Worm (Caenorhabditis elegans) whole organism, L4 larva: ENCODE results near the gene tir-1.

ENCODE experiments used
- F49E8.2 ChIP-seq: sonication (generic microtip); optimal IDR thresholded peaks from 2 replicates; lab custom pipeline; 2016; ENCODE audit warnings: missing compliant biosample characterization, mild to moderate bottlenecking, missing genetic modification characterization, borderline replicate concordance
- T20F7.1 ChIP-seq: fragments of 200-800 bp; sonication (Bioruptor generic); optimal IDR thresholded peaks from 2 replicates; lab custom pipeline; 2018; ENCODE audit warnings: mild to moderate bottlenecking, missing genetic modification characterization, missing compliant biosample characterization
- Y48G9A.11 ChIP-seq: fragments of 200-800 bp; sonication (Bioruptor generic); IDR thresholded peaks from 2 replicates; pipeline ENCODE4 v1.3.6; 2022; ENCODE audit warnings: missing genetic modification reagents, missing genetic modification characterization, missing compliant biosample characterization
- Y5F2A.4 ChIP-seq: fragments of 200-800 bp; sonication (Bioruptor generic); optimal IDR thresholded peaks from 2 replicates; lab custom pipeline; 2018; ENCODE audit warnings: mild to moderate bottlenecking, missing genetic modification characterization, missing compliant biosample characterization
- Y75B8A.6 ChIP-seq: fragments of 200-800 bp; sonication (Bioruptor generic); IDR thresholded peaks from 2 replicates; pipeline ENCODE4 v1.3.6; 2022; ENCODE audit warnings: missing genetic modification reagents, missing genetic modification characterization, missing compliant biosample characterization
- ZK337.2 ChIP-seq: fragments of 200-800 bp; sonication (Bioruptor generic); IDR thresholded peaks from 2 replicates; pipeline ENCODE4 v1.3.6; 2022; ENCODE audit warnings: missing genetic modification reagents, missing genetic modification characterization, missing compliant biosample characterization
- ZK546.5 ChIP-seq, 2 experiments: sonication (generic microtip); optimal IDR thresholded peaks; 2 replicates each; lab custom pipeline; 2017; ENCODE audit warnings: missing biosample characterization in 2 of 2, missing genetic modification characterization in 2 of 2
- aha-1 ChIP-seq: fragments of 150-350 bp; peaks from one replicate; lab custom pipeline; 2014; ENCODE audit warnings: missing biosample characterization, missing genetic modification characterization
- ama-1 ChIP-seq: fragments of 150-350 bp; optimal IDR thresholded peaks from 2 replicates; lab custom pipeline; 2014; ENCODE audit warnings: inconsistent platforms, mixed read lengths
- ceh-20 ChIP-seq: fragments of 200-800 bp; sonication (Bioruptor generic); IDR thresholded peaks from 2 replicates; pipeline ENCODE4 v1.3.6; 2022; ENCODE audit warnings: missing genetic modification reagents, missing genetic modification characterization, missing compliant biosample characterization
- ceh-28 ChIP-seq: fragments of 150-350 bp; optimal IDR thresholded peaks from 2 replicates; lab custom pipeline; 2014; ENCODE audit warnings: missing biosample characterization, missing genetic modification reagents, missing genetic modification characterization
- ceh-44 ChIP-seq: fragments of 200-800 bp; sonication (Bioruptor generic); IDR thresholded peaks from 2 replicates; pipeline ENCODE4 v1.3.6; 2022; ENCODE audit warnings: missing genetic modification reagents, missing genetic modification characterization, missing compliant biosample characterization
- ceh-82 ChIP-seq: sonication (generic microtip); optimal IDR thresholded peaks from 2 replicates; lab custom pipeline; 2017; ENCODE audit warnings: missing biosample characterization, missing genetic modification characterization
- ces-1 ChIP-seq: fragments of 150-350 bp; sonication (generic microtip); optimal IDR thresholded peaks from 4 replicates; lab custom pipeline; 2014; ENCODE audit warnings: missing biosample characterization, missing genetic modification reagents, missing genetic modification characterization
- daf-8 ChIP-seq: fragments of 200-800 bp; sonication (Bioruptor generic); IDR thresholded peaks from 2 replicates; pipeline ENCODE4 v1.3.6; 2022; ENCODE audit warnings: missing genetic modification characterization, missing compliant biosample characterization
- dmd-6 ChIP-seq: fragments of 200-800 bp; sonication (Bioruptor generic); IDR thresholded peaks from 2 replicates; pipeline ENCODE4 v1.3.6; 2022; ENCODE audit warnings: missing genetic modification reagents, missing genetic modification characterization, missing compliant biosample characterization
- dmd-9 ChIP-seq: fragments of 200-800 bp; sonication (Bioruptor generic); IDR thresholded peaks from 2 replicates; pipeline ENCODE4 v1.3.6; 2022; ENCODE audit warnings: missing genetic modification reagents, missing genetic modification characterization, missing compliant biosample characterization
- dve-1 ChIP-seq: sonication (generic microtip); optimal IDR thresholded peaks from 2 replicates; lab custom pipeline; 2017; ENCODE audit warnings: antibody characterized with exemption, mild to moderate bottlenecking, missing genetic modification characterization, missing compliant biosample characterization; ENCODE audit not compliant: insufficient read depth
- egl-43 ChIP-seq: fragments of 200-800 bp; sonication (Bioruptor generic); IDR thresholded peaks from 2 replicates; pipeline ENCODE4 v1.3.6; 2022; ENCODE audit warnings: missing genetic modification reagents, missing genetic modification characterization, missing compliant biosample characterization
- fkh-10 ChIP-seq: fragments of 150-350 bp; optimal IDR thresholded peaks from 2 replicates; lab custom pipeline; 2014; ENCODE audit warnings: missing biosample characterization, missing genetic modification reagents, missing genetic modification characterization
- gei-8 ChIP-seq: fragments of 200-800 bp; sonication (Bioruptor generic); optimal IDR thresholded peaks from 2 replicates; lab custom pipeline; 2018; ENCODE audit warnings: mild to moderate bottlenecking, missing genetic modification characterization, missing compliant biosample characterization
- hif-1 ChIP-seq, 2 experiments: sonication (generic microtip); optimal IDR thresholded peaks; 2 replicates each; lab custom pipeline; 2016 to 2017; ENCODE audit warnings: missing compliant biosample characterization in 2 of 2, missing genetic modification characterization in 2 of 2, missing genetic modification reagents in 2 of 2, missing genotype in 2 of 2, mild to moderate bottlenecking in 1 of 2
- hlh-11 ChIP-seq: fragments of 200-800 bp; sonication (Bioruptor generic); optimal IDR thresholded peaks from 2 replicates; lab custom pipeline; 2018; ENCODE audit warnings: mild to moderate bottlenecking, missing genetic modification characterization, missing compliant biosample characterization
- hlh-30 ChIP-seq: sonication (generic microtip); optimal IDR thresholded peaks from 2 replicates; lab custom pipeline; 2017; ENCODE audit warnings: antibody characterized with exemption, mild to moderate bottlenecking, missing genetic modification characterization, missing compliant biosample characterization; ENCODE audit not compliant: insufficient read depth
- hmg-1.1 ChIP-seq: fragments of 200-800 bp; sonication (Bioruptor generic); IDR thresholded peaks from 2 replicates; pipeline ENCODE4 v1.3.6; 2022; ENCODE audit warnings: missing genetic modification reagents, missing genetic modification characterization, missing compliant biosample characterization
- lsy-2 ChIP-seq, 2 experiments: fragments of 150-350 bp in 1 of 2; sonication (generic microtip) in 1 of 2; optimal IDR thresholded peaks; 2 replicates each; lab custom pipeline; 2014 to 2017; ENCODE audit warnings: missing biosample characterization in 2 of 2, missing genetic modification characterization in 2 of 2
- madf-5 ChIP-seq, 2 experiments: fragments of 200-800 bp; sonication (Bioruptor generic); IDR thresholded peaks; 2 replicates each; pipeline ENCODE4 v1.3.6; 2022; ENCODE audit warnings: missing compliant biosample characterization in 2 of 2, missing genetic modification characterization in 2 of 2
- mdl-1 ChIP-seq, 2 experiments: fragments of 150-350 bp in 1 of 2; sonication (generic microtip) in 1 of 2; optimal IDR thresholded peaks; 2 replicates each; lab custom pipeline; 2014 to 2017; ENCODE audit warnings: missing biosample characterization in 2 of 2, missing genetic modification characterization in 2 of 2
- mep-1 ChIP-seq: fragments of 150-350 bp; sonication (generic microtip); optimal IDR thresholded peaks from 3 replicates; lab custom pipeline; 2014; ENCODE audit warnings: missing biosample characterization, missing genetic modification characterization
- mxl-3 ChIP-seq: fragments of 200-800 bp; sonication (Bioruptor generic); optimal IDR thresholded peaks from 2 replicates; lab custom pipeline; 2018; ENCODE audit warnings: mild to moderate bottlenecking, missing genetic modification characterization, missing compliant biosample characterization
- nhr-10 ChIP-seq: fragments of 150-350 bp; optimal IDR thresholded peaks from 2 replicates; lab custom pipeline; 2014; ENCODE audit warnings: missing biosample characterization, missing genetic modification characterization
- nhr-111 ChIP-seq: fragments of 200-800 bp; sonication (Bioruptor generic); optimal IDR thresholded peaks from 2 replicates; lab custom pipeline; 2018; ENCODE audit warnings: mild to moderate bottlenecking, missing genetic modification characterization, missing compliant biosample characterization
- nhr-237 ChIP-seq: sonication (generic microtip); optimal IDR thresholded peaks from 2 replicates; lab custom pipeline; 2017; ENCODE audit warnings: missing biosample characterization, missing genetic modification characterization
- nhr-48 ChIP-seq: sonication (generic microtip); optimal IDR thresholded peaks from 2 replicates; lab custom pipeline; 2016; ENCODE audit warnings: mild to moderate bottlenecking, missing genetic modification characterization, missing compliant biosample characterization
- nhr-6 ChIP-seq: fragments of 150-350 bp; optimal IDR thresholded peaks from 2 replicates; lab custom pipeline; 2014; ENCODE audit warnings: missing biosample characterization, missing genetic modification characterization
- nhr-77 ChIP-seq: fragments of 150-350 bp; optimal IDR thresholded peaks from 2 replicates; lab custom pipeline; 2014; ENCODE audit warnings: missing biosample characterization, missing genetic modification characterization
- pqm-1 ChIP-seq: sonication (generic microtip); optimal IDR thresholded peaks from 2 replicates; lab custom pipeline; 2017; ENCODE audit warnings: missing biosample characterization, missing genetic modification characterization
- saeg-2 ChIP-seq: fragments of 200-800 bp; sonication (Bioruptor generic); IDR thresholded peaks from 2 replicates; pipeline ENCODE4 v1.3.6; 2022; ENCODE audit warnings: missing genetic modification reagents, missing genetic modification characterization, missing compliant biosample characterization
- sdz-12 ChIP-seq: fragments of 200-800 bp; sonication (Bioruptor generic); optimal IDR thresholded peaks from 2 replicates; lab custom pipeline; 2018; ENCODE audit warnings: mild to moderate bottlenecking, missing genetic modification characterization, missing compliant biosample characterization
- set-16 ChIP-seq: fragments of 200-800 bp; sonication (Bioruptor generic); IDR thresholded peaks from 2 replicates; pipeline ENCODE4 v1.3.6; 2022; ENCODE audit warnings: missing genetic modification reagents, missing genetic modification characterization, missing compliant biosample characterization
- snpc-4 ChIP-seq: fragments of 150-350 bp; optimal IDR thresholded peaks from 2 replicates; lab custom pipeline; 2014; ENCODE audit warnings: missing biosample characterization, missing genetic modification characterization
- spr-1 ChIP-seq: sonication (generic microtip); optimal IDR thresholded peaks from 2 replicates; lab custom pipeline; 2016; ENCODE audit warnings: mild to moderate bottlenecking, missing genetic modification characterization, missing compliant biosample characterization
- spr-3 ChIP-seq: fragments of 200-800 bp; sonication (Bioruptor generic); optimal IDR thresholded peaks from 2 replicates; lab custom pipeline; 2018; ENCODE audit warnings: mild to moderate bottlenecking, missing genetic modification characterization, missing compliant biosample characterization
- unc-130 ChIP-seq: sonication (generic microtip); optimal IDR thresholded peaks from 2 replicates; lab custom pipeline; 2016; ENCODE audit warnings: missing genetic modification reagents, missing genetic modification characterization, missing compliant biosample characterization
- unc-62 ChIP-seq, 3 experiments: fragments of 150-350 bp in 1 of 3; sonication (generic microtip); optimal IDR thresholded peaks in 2 of 3; peaks in 1 of 3; 1 replicate in 1 of 3; 2 replicates in 2 of 3; lab custom pipeline; 2014 to 2017; ENCODE audit warnings: missing biosample characterization in 3 of 3, missing genetic modification characterization in 3 of 3, missing genetic modification reagents in 3 of 3, missing genotype in 1 of 3
- vab-7 ChIP-seq: fragments of 200-800 bp; sonication (Bioruptor generic); IDR thresholded peaks from 2 replicates; pipeline ENCODE4 v1.3.6; 2022; ENCODE audit warnings: missing genetic modification reagents, missing genetic modification characterization, missing compliant biosample characterization
- zag-1 ChIP-seq: fragments of 150-350 bp; optimal IDR thresholded peaks from 2 replicates; lab custom pipeline; 2014; ENCODE audit warnings: missing biosample characterization, missing genetic modification characterization
- zfp-2 ChIP-seq: sonication (generic microtip); optimal IDR thresholded peaks from 2 replicates; lab custom pipeline; 2016; ENCODE audit warnings: mild to moderate bottlenecking, missing genetic modification characterization, missing compliant biosample characterization
- zfp-3 ChIP-seq: fragments of 200-800 bp; sonication (Bioruptor generic); conservative IDR thresholded peaks from 2 replicates; pipeline ENCODE4 v1.3.6; 2022; ENCODE audit warnings: missing genetic modification reagents, missing genetic modification characterization, missing compliant biosample characterization
- ztf-7 ChIP-seq: fragments of 150-350 bp; optimal IDR thresholded peaks from 2 replicates; lab custom pipeline; 2014; ENCODE audit warnings: missing biosample characterization, missing genetic modification characterization

tir-1 gene

DNA sequence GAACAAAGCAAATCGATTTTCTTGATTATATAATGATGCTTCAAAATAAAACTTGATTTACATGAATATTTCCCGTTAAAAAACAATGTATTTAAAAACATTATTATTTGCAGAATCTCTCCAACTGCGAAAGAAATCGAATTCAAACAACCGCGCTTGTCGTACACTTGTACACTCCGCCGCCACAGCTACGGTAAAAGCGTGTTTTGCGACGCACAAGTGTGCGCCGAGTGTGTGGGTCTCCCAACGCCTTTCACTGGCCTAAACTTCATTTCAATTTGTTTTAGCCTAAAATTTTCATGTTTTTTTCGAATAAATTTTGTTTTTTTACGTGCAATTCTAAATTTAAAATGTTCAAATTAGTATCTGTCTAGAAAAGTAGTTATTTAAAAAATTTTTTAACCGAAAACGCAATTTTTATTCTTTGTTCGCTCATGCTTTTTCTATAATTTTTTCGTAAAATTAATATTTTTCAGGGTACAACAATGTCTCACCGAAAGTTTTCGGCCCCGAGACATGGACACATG, 34.0 kb downstream of the tir-1 start, which contains the start of gene rpl-3 (continued):
- peak; percentile 100 for TF ChIP-seq dve-1 (tag; lab: Kevin White, UChicago)
- peak; percentile 99 for TF ChIP-seq ceh-44 (GFP tag; lab: Robert Waterston, UW)
- TF ChIP-seq ceh-28 (tag; lab: Kevin White, UChicago) = peak; percentile 92
- TF ChIP-seq gei-8 = peak; percentile 100
- peak; percentile 100 for TF ChIP-seq saeg-2 (GFP tag; lab: Robert Waterston, UW)
- peak; percentile 100 for TF ChIP-seq lsy-2 (tag; optimal IDR thresholded peaks at IDR 0.05; lab: Kevin White, UChicago)
- TF ChIP-seq nhr-6 = peak; percentile 100
- TF ChIP-seq spr-1 (tag; lab: Kevin White, UChicago) = peak; percentile 99
- peak; percentile 100 for TF ChIP-seq nhr-77 (tag; lab: Kevin White, UChicago)
- peak; percentile 71 to 100 for TF ChIP-seq unc-62 (GFP tag; optimal IDR thresholded peaks at IDR 0.05 in 1 of 2; lab: Kevin White, UChicago)
- peak; percentile 98 for TF ChIP-seq unc-62 (tag; optimal IDR thresholded peaks at IDR 0.05; lab: Kevin White, UChicago)
- TF ChIP-seq sdz-12 = peak; percentile 100
- peak; percentile 100 for TF ChIP-seq mep-1 (tag; lab: Kevin White, UChicago)
- peak; percentile 82 to 98 for TF ChIP-seq mdl-1 (tag; optimal IDR thresholded peaks at IDR 0.05; lab: Kevin White, UChicago)
- TF ChIP-seq nhr-237 (tag; lab: Kevin White, UChicago) = peak; percentile 96
- peak; percentile 98 for TF ChIP-seq Y5F2A.4 (GFP tag; lab: Kevin White, UChicago)
- TF ChIP-seq ztf-7 (tag; lab: Kevin White, UChicago) = peak; percentile 97
- TF ChIP-seq zag-1 = peak; percentile 96
- TF ChIP-seq aha-1 (tag; lab: Kevin White, UChicago) = peak; percentile 100
- TF ChIP-seq daf-8 (GFP tag; lab: Robert Waterston, UW) = peak; percentile 94
- peak; percentile 98 for TF ChIP-seq Y48G9A.11
- peak; percentile 100 for TF ChIP-seq fkh-10 (GFP tag; lab: Kevin White, UChicago)
- peak; percentile 98 for TF ChIP-seq ces-1 (GFP tag; lab: Kevin White, UChicago)
- TF ChIP-seq zfp-3 = peak; percentile 100
- peak; percentile 100 for TF ChIP-seq hlh-11 (tag; lab: Kevin White, UChicago)
- peak; percentile 95 for TF ChIP-seq zfp-2 (tag; lab: Kevin White, UChicago)
- TF ChIP-seq nhr-48 = peak; percentile 99
- peak; percentile 100 for TF ChIP-seq pqm-1
- peak; percentile 70 for TF ChIP-seq snpc-4 (tag; lab: Kevin White, UChicago)
- peak; percentile 99 for TF ChIP-seq unc-130 (GFP tag; lab: Kevin White, UChicago)
- TF ChIP-seq T20F7.1 (GFP tag; lab: Kevin White, UChicago) = peak; percentile 99
- TF ChIP-seq nhr-111 = peak; percentile 100
- peak; percentile 96 for TF ChIP-seq ZK337.2
- peak; percentile 88 for TF ChIP-seq set-16 (GFP tag; lab: Robert Waterston, UW)
- TF ChIP-seq ama-1 (lab: Kevin White, UChicago) = peak; percentile 88
- peak; percentile 100 for TF ChIP-seq dmd-6 (GFP tag; lab: Robert Waterston, UW)
- peak; percentile 100 for TF ChIP-seq egl-43 (GFP tag; lab: Robert Waterston, UW)
- peak; percentile 100 for TF ChIP-seq hmg-1.1
- TF ChIP-seq madf-5 (GFP tag; IDR thresholded peaks at IDR 0.05; lab: Robert Waterston, UW) = peak; percentile 100
- TF ChIP-seq hif-1 (tag; optimal IDR thresholded peaks at IDR 0.05; lab: Kevin White, UChicago) = peak; percentile 96 to 99
- peak; percentile 100 for TF ChIP-seq vab-7
- peak; percentile 98 for TF ChIP-seq F49E8.2 (tag; lab: Kevin White, UChicago)
- TF ChIP-seq mxl-3 = peak; percentile 99
- peak; percentile 99 for TF ChIP-seq hlh-30 (tag; lab: Kevin White, UChicago)
- peak; percentile 100 for TF ChIP-seq spr-3 (GFP tag; lab: Kevin White, UChicago)
- peak; percentile 100 for TF ChIP-seq nhr-10 (tag; lab: Kevin White, UChicago)
- peak in 1 of 2 experiments; percentile 93 for TF ChIP-seq ZK546.5 (tag; optimal IDR thresholded peaks at IDR 0.05; lab: Kevin White, UChicago)
- TF ChIP-seq dmd-9 (GFP tag; lab: Robert Waterston, UW) = peak; percentile 99
- TF ChIP-seq ceh-20 = peak; percentile 100
- peak; percentile 100 for TF ChIP-seq Y75B8A.6
- peak; percentile 94 for TF ChIP-seq ceh-82 (tag; lab: Kevin White, UChicago)
